Worm (Caenorhabditis elegans) whole organism, L2 larva: ENCODE results near the gene pfs-2.
"Not testable (repeated sequence)": the region's sequence is repeated elsewhere in the genome, so short reads cannot be mapped to it uniquely, and the experiment has no call there.

ENCODE experiments used
- C34F6.9 ChIP-seq: fragments of 150-350 bp; optimal IDR thresholded peaks from 2 replicates; lab custom pipeline; 2014; ENCODE audit warnings: missing biosample characterization, missing genetic modification characterization
- F13H6.1 ChIP-seq: sonication (generic microtip); optimal IDR thresholded peaks from 2 replicates; lab custom pipeline; 2016; ENCODE audit warnings: missing genetic modification characterization, missing compliant biosample characterization
- R02D3.7 ChIP-seq: fragments of 150-350 bp; optimal IDR thresholded peaks from 2 replicates; lab custom pipeline; 2014; ENCODE audit warnings: missing biosample characterization, missing genetic modification characterization
- Y55F3AM.14 ChIP-seq: fragments of 200-800 bp; sonication (Bioruptor generic); optimal IDR thresholded peaks from 2 replicates; lab custom pipeline; 2018; ENCODE audit warnings: mild to moderate bottlenecking, missing genetic modification characterization, missing compliant biosample characterization
- ZK546.5 ChIP-seq: sonication (generic microtip); optimal IDR thresholded peaks from 2 replicates; lab custom pipeline; 2017; ENCODE audit warnings: missing biosample characterization, missing genetic modification characterization
- alr-1 ChIP-seq: fragments of 150-350 bp; optimal IDR thresholded peaks from 2 replicates; lab custom pipeline; 2014; ENCODE audit warnings: missing biosample characterization, missing genetic modification characterization
- aly-2 ChIP-seq: fragments of 150-350 bp; optimal IDR thresholded peaks from 2 replicates; lab custom pipeline; 2014; ENCODE audit warnings: missing biosample characterization, missing genetic modification characterization
- ama-1 ChIP-seq: fragments of 150-350 bp; optimal IDR thresholded peaks from 2 replicates; lab custom pipeline; 2018; ENCODE audit warnings: inconsistent platforms
- blmp-1 ChIP-seq: sonication (generic microtip); optimal IDR thresholded peaks from 2 replicates; lab custom pipeline; 2017; ENCODE audit warnings: missing genetic modification characterization, mild to moderate bottlenecking, missing compliant biosample characterization, antibody characterized with exemption, moderate library complexity; ENCODE audit not compliant: insufficient read depth
- ceh-16 ChIP-seq: fragments of 150-350 bp; optimal IDR thresholded peaks from 2 replicates; lab custom pipeline; 2014; ENCODE audit warnings: missing biosample characterization, missing genetic modification characterization
- ceh-82 ChIP-seq: fragments of 150-350 bp; optimal IDR thresholded peaks from 2 replicates; lab custom pipeline; 2014; ENCODE audit warnings: missing biosample characterization, missing genetic modification characterization
- crh-2 ChIP-seq: sonication (generic microtip); optimal IDR thresholded peaks from 2 replicates; lab custom pipeline; 2017; ENCODE audit warnings: missing biosample characterization, missing genetic modification characterization
- dmd-4 ChIP-seq: sonication (generic microtip); optimal IDR thresholded peaks from 2 replicates; lab custom pipeline; 2017; ENCODE audit warnings: missing biosample characterization, missing genetic modification characterization
- egl-27 ChIP-seq: sonication (generic microtip); optimal IDR thresholded peaks from 3 replicates; lab custom pipeline; 2017; ENCODE audit warnings: missing biosample characterization, missing genetic modification reagents, missing genetic modification characterization
- elt-1 ChIP-seq: fragments of 150-350 bp; optimal IDR thresholded peaks from 2 replicates; lab custom pipeline; 2014; ENCODE audit warnings: missing biosample characterization, missing genetic modification characterization
- elt-3 ChIP-seq: sonication (generic microtip); optimal IDR thresholded peaks from 2 replicates; lab custom pipeline; 2017; ENCODE audit warnings: missing biosample characterization, missing genetic modification characterization
- fos-1 ChIP-seq: fragments of 150-350 bp; optimal IDR thresholded peaks from 2 replicates; lab custom pipeline; 2014; ENCODE audit warnings: missing biosample characterization, missing genetic modification characterization
- gmeb-1 ChIP-seq: fragments of 150-350 bp; optimal IDR thresholded peaks from 2 replicates; lab custom pipeline; 2014; ENCODE audit warnings: missing biosample characterization, missing genetic modification characterization
- lin-11 ChIP-seq: fragments of 150-350 bp; sonication (generic microtip); optimal IDR thresholded peaks from 2 replicates; lab custom pipeline; 2014; ENCODE audit warnings: missing biosample characterization, missing genetic modification characterization, inconsistent platforms, mixed read lengths
- lin-13 ChIP-seq: fragments of 150-350 bp; optimal IDR thresholded peaks from 2 replicates; lab custom pipeline; 2014; ENCODE audit warnings: missing biosample characterization, missing genetic modification reagents, missing genetic modification characterization
- lin-39 ChIP-seq: fragments of 150-350 bp; optimal IDR thresholded peaks from 2 replicates; lab custom pipeline; 2014; ENCODE audit warnings: missing biosample characterization, missing genetic modification reagents, missing genetic modification characterization
- lsy-2 ChIP-seq, 2 experiments: fragments of 150-350 bp in 1 of 2; sonication (generic microtip) in 1 of 2; optimal IDR thresholded peaks; 2 replicates each; lab custom pipeline; 2014 to 2017; ENCODE audit warnings: missing biosample characterization in 2 of 2, missing genetic modification characterization in 2 of 2
- mab-5 ChIP-seq: fragments of 150-350 bp; optimal IDR thresholded peaks from 2 replicates; lab custom pipeline; 2014; ENCODE audit warnings: missing biosample characterization, missing genetic modification characterization
- mbf-1 ChIP-seq: sonication (generic microtip); optimal IDR thresholded peaks from 2 replicates; lab custom pipeline; 2017; ENCODE audit warnings: missing biosample characterization, missing genetic modification characterization
- mdl-1 ChIP-seq, 2 experiments: fragments of 150-350 bp in 1 of 2; sonication (generic microtip) in 1 of 2; optimal IDR thresholded peaks; 2 replicates each; lab custom pipeline; 2017; ENCODE audit warnings: missing biosample characterization in 2 of 2, missing genetic modification characterization in 2 of 2
- nhr-10 ChIP-seq: sonication (generic microtip); optimal IDR thresholded peaks from 2 replicates; lab custom pipeline; 2017; ENCODE audit warnings: missing biosample characterization, missing genetic modification characterization
- nhr-11 ChIP-seq: fragments of 150-350 bp; optimal IDR thresholded peaks from 2 replicates; lab custom pipeline; 2014; ENCODE audit warnings: missing biosample characterization, missing genetic modification characterization
- nhr-12 ChIP-seq: fragments of 150-350 bp; optimal IDR thresholded peaks from 2 replicates; lab custom pipeline; 2014; ENCODE audit warnings: missing biosample characterization, missing genetic modification characterization
- nhr-129 ChIP-seq: fragments of 150-350 bp; optimal IDR thresholded peaks from 2 replicates; lab custom pipeline; 2014; ENCODE audit warnings: missing biosample characterization, missing genetic modification characterization
- nhr-21 ChIP-seq: fragments of 150-350 bp; optimal IDR thresholded peaks from 2 replicates; lab custom pipeline; 2014; ENCODE audit warnings: missing biosample characterization, missing genetic modification characterization
- nhr-23 ChIP-seq: fragments of 150-350 bp; optimal IDR thresholded peaks from 2 replicates; lab custom pipeline; 2014; ENCODE audit warnings: missing biosample characterization, missing genetic modification reagents, missing genetic modification characterization
- nhr-237 ChIP-seq: fragments of 150-350 bp; optimal IDR thresholded peaks from 2 replicates; lab custom pipeline; 2014; ENCODE audit warnings: missing biosample characterization, missing genetic modification characterization
- nhr-25 ChIP-seq: fragments of 150-350 bp; sonication (generic microtip); optimal IDR thresholded peaks from 3 replicates; lab custom pipeline; 2014; ENCODE audit warnings: missing biosample characterization, missing genetic modification characterization
- nhr-6 ChIP-seq: fragments of 150-350 bp; optimal IDR thresholded peaks from 2 replicates; lab custom pipeline; 2014; ENCODE audit warnings: missing biosample characterization, missing genetic modification characterization
- nhr-77 ChIP-seq: fragments of 150-350 bp; optimal IDR thresholded peaks from 2 replicates; lab custom pipeline; 2014; ENCODE audit warnings: missing biosample characterization, missing genetic modification characterization
- peb-1 ChIP-seq: fragments of 150-350 bp; optimal IDR thresholded peaks from 2 replicates; lab custom pipeline; 2014; ENCODE audit warnings: missing biosample characterization, missing genetic modification characterization
- sem-4 ChIP-seq: fragments of 150-350 bp; optimal IDR thresholded peaks from 2 replicates; lab custom pipeline; 2014; ENCODE audit warnings: missing biosample characterization, missing genetic modification reagents, missing genetic modification characterization
- skn-1 ChIP-seq: sonication (generic microtip); optimal IDR thresholded peaks from 2 replicates; lab custom pipeline; 2017; ENCODE audit warnings: missing biosample characterization, missing genetic modification characterization
- sma-3 ChIP-seq: sonication (generic microtip); optimal IDR thresholded peaks from 2 replicates; lab custom pipeline; 2016; ENCODE audit warnings: missing genetic modification reagents, missing genetic modification characterization, missing compliant biosample characterization
- sma-9 ChIP-seq, 2 experiments: fragments of 150-350 bp in 1 of 2; sonication (generic microtip) in 1 of 2; optimal IDR thresholded peaks; 2 replicates each; lab custom pipeline; 2014 to 2016; ENCODE audit warnings: missing genetic modification characterization in 2 of 2, mild to moderate bottlenecking in 1 of 2, missing biosample characterization in 1 of 2, missing compliant biosample characterization in 1 of 2, missing genetic modification reagents in 1 of 2, moderate library complexity in 1 of 2
- snpc-4 ChIP-seq: fragments of 150-350 bp; optimal IDR thresholded peaks from 2 replicates; lab custom pipeline; 2014; ENCODE audit warnings: missing biosample characterization, missing genetic modification characterization
- unc-39 ChIP-seq: fragments of 150-350 bp; optimal IDR thresholded peaks from 2 replicates; lab custom pipeline; 2014; ENCODE audit warnings: missing biosample characterization, missing genetic modification characterization
- unc-55 ChIP-seq: fragments of 150-350 bp; sonication (generic microtip); optimal IDR thresholded peaks from 3 replicates; lab custom pipeline; 2014; ENCODE audit warnings: missing biosample characterization, missing genetic modification reagents, missing genetic modification characterization
- unc-62 ChIP-seq: fragments of 150-350 bp; optimal IDR thresholded peaks from 2 replicates; lab custom pipeline; 2014; ENCODE audit warnings: missing biosample characterization, missing genetic modification reagents, missing genetic modification characterization
- zag-1 ChIP-seq: fragments of 150-350 bp; optimal IDR thresholded peaks from 2 replicates; lab custom pipeline; 2014; ENCODE audit warnings: missing biosample characterization, missing genetic modification characterization
- ztf-1 ChIP-seq: fragments of 200-800 bp; sonication (Bioruptor generic); conservative IDR thresholded peaks from 2 replicates; pipeline ENCODE4 v1.3.6; 2022; ENCODE audit warnings: missing genetic modification characterization, missing compliant biosample characterization
- ztf-11 ChIP-seq: sonication (generic microtip); optimal IDR thresholded peaks from 2 replicates; lab custom pipeline; 2017; ENCODE audit warnings: missing biosample characterization, missing genetic modification characterization
- ztf-4 ChIP-seq: fragments of 150-350 bp; optimal IDR thresholded peaks from 2 replicates; lab custom pipeline; 2014; ENCODE audit warnings: missing biosample characterization, missing genetic modification characterization

Gene pfs-2

DNA sequence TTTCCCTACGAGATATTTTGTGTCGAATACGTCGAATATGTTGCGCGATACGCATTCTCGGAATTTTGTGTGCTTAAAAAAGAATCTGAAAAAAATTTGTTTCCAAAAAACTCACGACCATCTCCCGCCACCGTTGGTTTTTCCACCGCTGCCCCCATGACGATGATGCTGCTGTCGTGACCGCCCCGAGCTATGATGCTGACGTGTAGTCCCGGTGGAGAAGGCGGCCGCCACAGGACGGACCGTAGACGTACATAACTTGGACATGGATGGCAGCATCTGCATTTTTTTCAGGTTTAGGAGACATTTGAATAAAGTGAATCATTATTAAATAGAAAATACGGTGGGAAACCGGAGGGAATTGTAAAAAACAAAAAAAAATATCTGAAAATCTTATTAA is 14.0 kb upstream of the pfs-2 start, which contains the start of gene ddl-3:
ddl-3 (minus strand) TSS at position 289 of the 400 bp plus-strand sequence.
- TF ChIP-seq peb-1, zag-1, ZK546.5 (tag; lab: Kevin White, UChicago): not testable (repeated sequence)
- TF ChIP-seq, all 48 proteins: peak for 0; not testable (repeated sequence) for 48

DNA sequence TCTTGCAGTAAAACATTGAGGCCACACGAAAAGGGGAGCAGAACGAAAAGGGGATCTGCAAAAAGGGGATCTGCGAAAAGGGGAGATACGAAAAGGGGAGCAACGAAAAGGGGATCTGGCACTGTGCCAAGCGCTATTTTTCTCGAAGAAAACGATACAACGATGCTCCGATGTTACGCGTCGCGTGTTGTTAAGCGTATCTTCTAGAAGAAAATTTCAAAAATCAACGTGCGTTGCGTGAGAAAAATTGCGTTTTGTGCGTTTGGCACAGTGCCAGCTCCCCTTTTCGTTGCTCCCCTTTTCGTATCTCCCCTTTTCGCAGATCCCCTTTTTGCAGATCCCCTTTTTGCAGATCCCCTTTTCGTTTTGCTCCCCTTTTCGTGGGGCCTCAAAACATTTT is 11.9 kb upstream of the pfs-2 start, which contains the start of gene Y54G11A.9:
Y54G11A.9 (minus strand) TSS at position 196 of the 400 bp plus-strand sequence.
- not testable (repeated sequence) for TF ChIP-seq ceh-82 (tag; lab: Kevin White, UChicago); snpc-4 (tag; lab: Kevin White, UChicago); gmeb-1

DNA sequence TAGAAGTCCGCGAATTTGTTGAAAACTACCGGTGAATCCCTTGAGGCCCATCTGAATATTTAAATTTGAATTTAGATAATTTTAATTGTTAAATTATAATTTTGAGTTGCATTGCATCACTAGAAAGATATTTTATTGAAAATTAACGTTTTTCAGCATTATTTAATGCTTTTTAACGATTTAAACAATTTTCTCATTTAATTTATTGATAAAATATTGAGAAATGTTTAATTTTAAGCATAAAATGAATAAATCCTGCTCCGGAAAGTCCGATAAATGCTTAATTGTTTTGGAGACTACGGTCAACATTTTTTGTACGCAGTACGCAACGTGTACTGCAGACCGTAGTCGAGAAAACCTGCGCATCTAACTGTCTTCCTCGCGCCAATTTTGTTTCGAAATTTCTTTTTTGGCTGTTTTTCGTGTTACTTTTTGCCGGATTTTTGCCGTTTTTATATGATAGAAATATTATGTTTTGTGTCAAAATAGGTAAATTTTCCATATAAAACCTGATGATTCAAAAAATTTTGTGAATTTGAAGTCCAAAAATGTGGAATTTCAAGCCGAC is 8.7 kb upstream of the pfs-2 start, which contains the start of the genes Y54G11A.17, lin-7 and elof-1:
Y54G11A.17 (minus strand) TSS at position 51 of the 568 bp plus-strand sequence.
lin-7 (minus strand) TSS at position 51 of the 568 bp plus-strand sequence.
elof-1 (plus strand) TSS at position 383 of the 568 bp plus-strand sequence.
- TF ChIP-seq mab-5 (tag; lab: Kevin White, UChicago), result peak; percentile 36
- peak; percentile 99 to 100 for TF ChIP-seq lsy-2 (tag; optimal IDR thresholded peaks at IDR 0.05; lab: Kevin White, UChicago)
- peak; percentile 70 for TF ChIP-seq nhr-25 (tag; lab: Kevin White, UChicago)
- peak; percentile 61 for TF ChIP-seq nhr-6 (tag; lab: Kevin White, UChicago)
- TF ChIP-seq nhr-10 (tag; lab: Kevin White, UChicago), result no peak
- TF ChIP-seq gmeb-1, result peak; percentile 80
- no peak for TF ChIP-seq mbf-1 (tag; lab: Kevin White, UChicago)
- TF ChIP-seq unc-55, result peak; percentile 98
- TF ChIP-seq elt-1 (tag; lab: Kevin White, UChicago), result no peak
- TF ChIP-seq mdl-1 (tag; optimal IDR thresholded peaks at IDR 0.05; lab: Kevin White, UChicago), result peak in 1 of 2 experiments; percentile 30
- TF ChIP-seq nhr-11 (tag; lab: Kevin White, UChicago), result no peak
- peak; percentile 86 for TF ChIP-seq snpc-4 (tag; lab: Kevin White, UChicago)
- no peak for TF ChIP-seq R02D3.7 (tag; lab: Kevin White, UChicago)
- no peak for TF ChIP-seq ztf-11 (tag; lab: Kevin White, UChicago)
- no peak for TF ChIP-seq ceh-16
- TF ChIP-seq lin-11 (tag; lab: Kevin White, UChicago), result peak; percentile 95
- TF ChIP-seq aly-2, result no peak
- TF ChIP-seq zag-1 (tag; lab: Kevin White, UChicago), result peak; percentile 48
- no peak for TF ChIP-seq nhr-12 (tag; lab: Kevin White, UChicago)
- TF ChIP-seq Y55F3AM.14 (GFP tag; lab: Kevin White, UChicago), result peak; percentile 2
- TF ChIP-seq sma-3 (GFP tag; lab: Kevin White, UChicago), result peak; percentile 83
- no peak for TF ChIP-seq lin-39 (tag; lab: Kevin White, UChicago)
- peak; percentile 66 for TF ChIP-seq F13H6.1
- TF ChIP-seq nhr-77 (tag; lab: Kevin White, UChicago), result peak; percentile 49
- peak; percentile 14 for TF ChIP-seq blmp-1 (tag; lab: Kevin White, UChicago)
- TF ChIP-seq sma-9 (GFP tag; optimal IDR thresholded peaks at IDR 0.05; lab: Kevin White, UChicago), result peak; percentile 64
- no peak for TF ChIP-seq sma-9 (tag; optimal IDR thresholded peaks at IDR 0.05; lab: Kevin White, UChicago)
- peak; percentile 54 for TF ChIP-seq sem-4 (tag; lab: Kevin White, UChicago)
- peak; percentile 87 for TF ChIP-seq lin-13 (GFP tag; lab: Kevin White, UChicago)
- TF ChIP-seq ZK546.5 (tag; lab: Kevin White, UChicago), result peak; percentile 94
- no peak for TF ChIP-seq unc-62 (GFP tag; lab: Kevin White, UChicago)
- peak; percentile 12 for TF ChIP-seq ceh-82 (tag; lab: Kevin White, UChicago)
- TF ChIP-seq nhr-21 (tag; lab: Kevin White, UChicago), result peak; percentile 78
- TF ChIP-seq ama-1 (lab: Kevin White, UChicago), result peak; percentile 89
- TF ChIP-seq ztf-4 (tag; lab: Kevin White, UChicago), result peak; percentile 70
- no peak for TF ChIP-seq unc-39 (tag; lab: Kevin White, UChicago)
- TF ChIP-seq elt-3 (tag; lab: Kevin White, UChicago), result no peak
- no peak for TF ChIP-seq nhr-23 (tag; lab: Kevin White, UChicago)
- peak; percentile 3 for TF ChIP-seq skn-1 (tag; lab: Kevin White, UChicago)
- no peak for TF ChIP-seq ztf-1 (GFP tag; lab: Robert Waterston, UW)
- TF ChIP-seq dmd-4 (tag; lab: Kevin White, UChicago), result no peak
- peak; percentile 94 for TF ChIP-seq nhr-129 (tag; lab: Kevin White, UChicago)
- TF ChIP-seq fos-1 (tag; lab: Kevin White, UChicago), result peak; percentile 76
- no peak for TF ChIP-seq peb-1 (tag; lab: Kevin White, UChicago)
- TF ChIP-seq nhr-237 (tag; lab: Kevin White, UChicago), result no peak
- peak; percentile 96 for TF ChIP-seq C34F6.9 (tag; lab: Kevin White, UChicago)
- peak; percentile 68 for TF ChIP-seq egl-27 (tag; lab: Kevin White, UChicago)
- no peak for TF ChIP-seq alr-1 (tag; lab: Kevin White, UChicago)
- TF ChIP-seq crh-2, result peak; percentile 91
